Fruit fly (Drosophila melanogaster) whole organism, adult: ENCODE data around the gene CG5342.

Source experiments
- CG11617 ChIP-seq: fragments of 200-800 bp; sonication (Bioruptor generic); optimal IDR thresholded peaks from 2 replicates; lab custom pipeline; 2017; ENCODE audit warnings: mild to moderate bottlenecking, missing biosample characterization, missing genetic modification reagents, missing genetic modification characterization
- CG12768 ChIP-seq: fragments of 200-800 bp; sonication (Bioruptor generic); optimal IDR thresholded peaks from 2 replicates; lab custom pipeline; 2017; ENCODE audit warnings: missing biosample characterization, missing genetic modification characterization, mild to moderate bottlenecking, moderate library complexity, missing genetic modification reagents
- CG14711 ChIP-seq: fragments of 200-800 bp; sonication (Bioruptor generic); optimal IDR thresholded peaks from 2 replicates; lab custom pipeline; 2018; ENCODE audit warnings: missing biosample characterization, mild to moderate bottlenecking, missing genetic modification characterization, moderate library complexity
- CG1620 ChIP-seq: fragments of 200-800 bp; sonication (Bioruptor generic); optimal IDR thresholded peaks from 2 replicates; lab custom pipeline; 2016; ENCODE audit warnings: missing biosample characterization, missing genetic modification characterization
- CG33017 ChIP-seq: fragments of 200-800 bp; sonication (Bioruptor generic); optimal IDR thresholded peaks from 2 replicates; lab custom pipeline; 2018; ENCODE audit warnings: missing biosample characterization, mild to moderate bottlenecking, missing genetic modification characterization, moderate library complexity
- CG5204 ChIP-seq: fragments of 200-800 bp; sonication (Bioruptor generic); optimal IDR thresholded peaks from 2 replicates; lab custom pipeline; 2016; ENCODE audit warnings: missing biosample characterization, missing genetic modification characterization
- CG7045 ChIP-seq: fragments of 200-800 bp; sonication (Bioruptor generic); optimal IDR thresholded peaks from 2 replicates; lab custom pipeline; 2017; ENCODE audit warnings: missing biosample characterization, mild to moderate bottlenecking, missing genetic modification characterization
- CG7101 ChIP-seq: fragments of 200-800 bp; sonication (Bioruptor generic); optimal IDR thresholded peaks from 2 replicates; lab custom pipeline; 2018; ENCODE audit warnings: missing biosample characterization, mild to moderate bottlenecking, missing genetic modification characterization, moderate library complexity
- Clk ChIP-seq: fragments of 200-800 bp; sonication (Bioruptor generic); optimal IDR thresholded peaks from 2 replicates; lab custom pipeline; 2017; ENCODE audit warnings: missing biosample characterization, missing genetic modification characterization
- Crg-1 ChIP-seq: fragments of 200-800 bp; sonication (Bioruptor generic); optimal IDR thresholded peaks from 2 replicates; lab custom pipeline; 2016; ENCODE audit warnings: missing biosample characterization, missing genetic modification characterization
- Hr96 ChIP-seq: fragments of 200-800 bp; sonication (Bioruptor generic); optimal IDR thresholded peaks from 2 replicates; lab custom pipeline; 2016; ENCODE audit warnings: missing biosample characterization, missing genetic modification characterization
- Mnt ChIP-seq: fragments of 200-800 bp; sonication (Bioruptor generic); optimal IDR thresholded peaks from 2 replicates; lab custom pipeline; 2016; ENCODE audit warnings: missing biosample characterization, mild to moderate bottlenecking, missing genetic modification characterization
- bab1 ChIP-seq: fragments of 200-800 bp; sonication (Bioruptor generic); optimal IDR thresholded peaks from 3 replicates; lab custom pipeline; 2019; ENCODE audit warnings: missing biosample characterization, mild to moderate bottlenecking, missing genetic modification characterization, moderate library complexity
- cic ChIP-seq: fragments of 200-800 bp; sonication (Bioruptor generic); optimal IDR thresholded peaks from 2 replicates; lab custom pipeline; 2017; ENCODE audit warnings: missing biosample characterization, mild to moderate bottlenecking, missing genetic modification characterization, moderate library complexity
- cnc ChIP-seq, 2 experiments: fragments of >200 bp; optimal IDR thresholded peaks; 2 replicates each; lab custom pipeline; 2017
- kay ChIP-seq: fragments of 200-800 bp; sonication (Bioruptor generic); peaks from one replicate; lab custom pipeline; 2016; ENCODE audit warnings: missing biosample characterization, missing genetic modification characterization, borderline replicate concordance
- ovo ChIP-seq: fragments of 200-800 bp; sonication (Bioruptor generic); optimal IDR thresholded peaks from 2 replicates; lab custom pipeline; 2016; ENCODE audit warnings: missing biosample characterization, missing genetic modification characterization
- pad ChIP-seq: fragments of 200-800 bp; sonication (Bioruptor generic); optimal IDR thresholded peaks from 3 replicates; lab custom pipeline; 2017; ENCODE audit warnings: missing biosample characterization, missing genetic modification characterization, mild to moderate bottlenecking, moderate library complexity, missing genetic modification reagents
- tj ChIP-seq: fragments of 200-800 bp; sonication (Bioruptor generic); optimal IDR thresholded peaks from 3 replicates; lab custom pipeline; 2017; ENCODE audit warnings: missing biosample characterization, mild to moderate bottlenecking, missing genetic modification characterization, moderate library complexity
- toe ChIP-seq: fragments of 200-800 bp; sonication (Bioruptor generic); optimal IDR thresholded peaks from 2 replicates; lab custom pipeline; 2016; ENCODE audit warnings: missing biosample characterization, missing genetic modification characterization

CG5342 gene

DNA sequence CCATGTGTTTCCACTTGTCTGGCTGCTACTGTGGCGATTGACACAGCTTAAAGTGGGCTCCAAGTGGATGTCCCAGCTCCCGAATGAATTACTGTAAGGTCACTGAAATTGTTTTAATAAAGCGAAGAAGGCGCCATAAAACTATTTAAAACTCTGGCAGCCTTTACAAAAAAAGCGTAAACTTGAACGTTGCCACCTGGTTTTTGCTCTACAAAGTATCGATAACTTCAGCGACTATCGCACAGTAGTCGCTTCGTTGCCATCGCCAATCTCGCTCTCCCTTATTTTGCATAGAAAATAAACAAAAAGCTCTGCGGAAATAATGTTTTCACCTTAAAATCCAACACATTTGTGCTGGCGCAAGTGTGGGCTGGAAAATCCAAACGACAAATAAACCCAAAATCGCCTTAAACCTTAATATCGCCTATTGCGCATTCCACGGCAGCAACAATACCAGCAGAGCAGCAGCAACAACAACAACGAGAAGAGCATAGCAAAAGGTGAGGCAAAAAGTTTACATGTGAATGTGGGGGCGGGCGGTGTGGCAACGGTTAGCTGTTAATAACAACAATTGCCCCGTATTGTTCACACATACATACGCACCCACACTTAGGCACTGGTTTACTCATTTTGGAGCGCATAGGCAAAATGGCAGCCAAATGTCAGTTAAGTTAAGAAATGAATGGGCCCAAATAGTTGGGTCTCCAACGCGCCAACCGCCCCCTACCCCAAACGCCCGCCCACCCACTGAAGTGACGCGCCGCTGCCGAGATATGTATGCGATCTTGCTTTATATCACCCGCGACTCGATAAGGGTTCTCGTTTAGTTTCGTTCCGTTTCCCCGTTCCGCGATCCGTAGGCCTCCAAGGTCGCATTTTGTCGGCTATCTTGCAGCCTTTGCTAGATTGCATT is 3.0 kb downstream of the CG5342 start, which contains the start of gene wkd:
TSS of gene wkd (plus strand) at position 237 of the 913 bp plus-strand sequence.
- TF ChIP-seq bab1 (GFP tag; lab: Kevin White, UChicago) (peak; percentile 55), kay (GFP tag; lab: Kevin White, UChicago) (no peak), CG1620 (peak; percentile 50), CG11617 (GFP tag; lab: Kevin White, UChicago) (peak; percentile 7), CG12768 (no peak), tj (GFP tag; lab: Kevin White, UChicago) (no peak), CG7101 (tag; lab: Kevin White, UChicago) (no peak), CG14711 (tag; lab: Kevin White, UChicago) (no peak), Mnt (GFP tag; lab: Kevin White, UChicago) (peak; percentile 7), pad (GFP tag; lab: Kevin White, UChicago) (peak; percentile 60), toe (no peak), cic (GFP tag; lab: Kevin White, UChicago) (peak; percentile 31), CG33017 (tag; lab: Kevin White, UChicago) (no peak), CG7045 (no peak), ovo (peak; percentile 10)

DNA sequence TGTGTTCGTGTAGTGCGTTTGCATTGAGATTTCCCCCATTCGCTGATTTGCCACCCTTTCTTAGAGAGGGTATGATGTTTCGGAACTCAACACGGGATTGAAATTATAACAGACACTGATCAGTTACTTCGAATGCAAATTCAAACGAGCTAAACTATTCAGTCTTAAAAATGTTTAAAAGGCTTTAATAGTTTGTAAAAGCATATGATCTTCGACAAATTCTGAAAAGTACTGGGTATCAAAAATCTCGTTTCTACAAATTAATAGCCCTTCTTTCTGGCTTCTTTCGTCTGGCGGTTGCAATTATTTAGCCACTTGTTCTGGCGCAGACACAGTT is 3.6 kb downstream of the CG5342 start:
- TF ChIP-seq bab1 (GFP tag; lab: Kevin White, UChicago) (peak; percentile 83), Crg-1 (GFP tag; lab: Kevin White, UChicago) (peak; percentile 23), CG7045 (peak; percentile 70), Mnt (GFP tag; lab: Kevin White, UChicago) (peak; percentile 23), CG12768 (peak; percentile 73), CG14711 (tag; lab: Kevin White, UChicago) (peak; percentile 76), kay (GFP tag; lab: Kevin White, UChicago) (no peak), cic (GFP tag; lab: Kevin White, UChicago) (no peak), CG33017 (tag; lab: Kevin White, UChicago) (peak; percentile 74), toe (no peak), CG7101 (tag; lab: Kevin White, UChicago) (peak; percentile 75), CG5204 (GFP tag; lab: Kevin White, UChicago) (no peak), cnc (optimal IDR thresholded peaks at IDR 0.05; lab: Kevin White, UChicago) (no peak), CG1620 (peak; percentile 6), ovo (no peak), Hr96 (GFP tag; lab: Kevin White, UChicago) (peak; percentile 36), pad (GFP tag; lab: Kevin White, UChicago) (no peak), tj (GFP tag; lab: Kevin White, UChicago) (peak; percentile 34), Clk (GFP tag; lab: Kevin White, UChicago) (peak; percentile 28), CG11617 (GFP tag; lab: Kevin White, UChicago) (peak; percentile 59)

DNA sequence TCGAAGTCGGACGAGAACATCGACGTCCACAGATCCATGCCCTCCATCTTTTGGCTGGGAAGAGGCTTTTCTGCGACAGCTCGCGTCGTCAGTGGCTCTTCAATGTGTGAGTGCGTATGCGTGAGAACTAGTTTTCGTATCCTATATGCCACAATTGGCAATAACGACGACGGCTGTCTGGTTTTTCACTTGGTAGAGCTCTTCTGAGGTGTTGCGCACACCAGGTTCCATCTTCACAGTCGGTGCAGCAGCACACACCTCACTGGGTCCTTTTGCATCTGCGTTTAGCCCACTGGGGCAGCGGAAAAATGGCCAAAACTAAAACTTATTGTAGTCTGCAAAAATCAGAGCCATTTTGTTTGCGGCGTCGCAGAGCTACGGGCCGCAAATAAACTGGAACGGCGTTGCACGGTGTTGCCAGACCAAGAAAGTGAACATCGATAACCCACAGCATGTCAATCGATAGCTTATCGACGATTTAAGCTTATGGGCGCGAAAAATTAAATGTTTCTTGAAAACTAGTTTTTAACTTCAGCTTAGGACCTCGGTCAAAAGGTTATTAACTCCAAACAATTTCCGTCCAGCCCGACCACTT is 11.2 kb downstream of the CG5342 start, which contains the start of gene CG6791:
TSS of gene CG6791 (minus strand) at position 383 of the 595 bp plus-strand sequence.
- TF ChIP-seq bab1 (GFP tag; lab: Kevin White, UChicago) (peak; percentile 37), cic (GFP tag; lab: Kevin White, UChicago) (peak; percentile 14), Mnt (GFP tag; lab: Kevin White, UChicago) (no peak)

DNA sequence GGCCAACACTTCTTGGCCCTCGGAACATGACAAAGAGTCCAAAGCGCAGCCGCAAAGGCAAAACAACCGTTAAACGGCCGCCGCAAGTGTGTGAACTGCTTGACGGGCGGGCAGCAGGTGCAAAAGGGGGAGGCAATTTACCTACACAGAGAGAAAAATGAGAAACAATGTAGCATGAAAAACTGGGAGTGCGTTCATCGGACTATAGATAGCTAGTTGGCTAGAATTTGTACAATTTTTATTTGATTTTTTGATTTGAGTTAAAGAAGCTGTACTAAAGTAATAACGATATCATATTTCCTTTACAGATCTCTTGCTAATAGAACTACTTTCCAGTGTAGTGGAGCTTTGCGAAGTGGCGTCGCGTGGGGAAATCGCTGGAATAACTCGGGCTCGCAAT is 16.9 kb downstream of the CG5342 start:
- TF ChIP-seq Crg-1 (GFP tag; lab: Kevin White, UChicago) (no peak), tj (GFP tag; lab: Kevin White, UChicago) (no peak), cic (GFP tag; lab: Kevin White, UChicago) (no peak), cnc (optimal IDR thresholded peaks at IDR 0.05; lab: Kevin White, UChicago) (no peak), CG7045 (no peak), CG11617 (GFP tag; lab: Kevin White, UChicago) (no peak), toe (no peak), Mnt (GFP tag; lab: Kevin White, UChicago) (no peak), CG33017 (tag; lab: Kevin White, UChicago) (no peak)

DNA sequence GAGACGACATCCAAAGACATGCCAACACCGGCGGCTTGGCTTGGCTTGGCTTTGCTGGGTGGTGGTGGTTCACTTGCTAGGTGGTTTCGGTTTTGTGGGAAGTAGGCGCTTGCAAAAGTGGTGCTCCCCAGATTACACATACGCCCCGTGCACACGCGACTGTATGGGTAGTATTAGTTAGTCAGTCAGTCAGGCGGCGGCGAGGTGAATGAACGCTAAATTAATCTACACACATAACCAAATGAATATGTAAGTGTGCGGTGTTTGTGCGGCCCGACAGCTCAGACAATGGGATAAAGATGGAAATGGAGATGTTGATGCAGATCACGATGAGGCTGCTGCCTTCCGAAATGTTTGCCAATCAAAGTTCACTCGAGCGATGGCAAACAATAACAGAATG is 24.5 kb downstream of the CG5342 start:
- no peak for TF ChIP-seq pad (GFP tag; lab: Kevin White, UChicago)
- TF ChIP-seq ovo = no peak
- no peak for TF ChIP-seq CG11617 (GFP tag; lab: Kevin White, UChicago)
- TF ChIP-seq bab1 (GFP tag; lab: Kevin White, UChicago) = no peak
- TF ChIP-seq CG1620 = no peak
- no peak for TF ChIP-seq CG33017 (tag; lab: Kevin White, UChicago)
- no peak for TF ChIP-seq CG7045
- no peak for TF ChIP-seq Clk (GFP tag; lab: Kevin White, UChicago)
- no peak for TF ChIP-seq CG7101 (tag; lab: Kevin White, UChicago)
- TF ChIP-seq CG5204 (GFP tag; lab: Kevin White, UChicago) = no peak
- TF ChIP-seq cnc (optimal IDR thresholded peaks at IDR 0.05; lab: Kevin White, UChicago) = no peak
- no peak for TF ChIP-seq cic (GFP tag; lab: Kevin White, UChicago)
- no peak for TF ChIP-seq Hr96 (GFP tag; lab: Kevin White, UChicago)
- TF ChIP-seq Mnt (GFP tag; lab: Kevin White, UChicago) = no peak
- no peak for TF ChIP-seq toe
- no peak for TF ChIP-seq CG14711 (tag; lab: Kevin White, UChicago)
- TF ChIP-seq tj (GFP tag; lab: Kevin White, UChicago) = no peak
- TF ChIP-seq kay (GFP tag; lab: Kevin White, UChicago) = no peak
- no peak for TF ChIP-seq Crg-1 (GFP tag; lab: Kevin White, UChicago)
